Worm (Caenorhabditis elegans) whole organism, L4 larva: Measurements from ENCODE around the gene nspc-1.

Experiments used
- ces-1 ChIP-seq: fragments of 150-350 bp; sonication (generic microtip); optimal IDR thresholded peaks from 4 replicates; lab custom pipeline; 2014; ENCODE audit warnings: missing biosample characterization, missing genetic modification reagents, missing genetic modification characterization
- dpl-1 ChIP-seq: fragments of 150-350 bp; optimal IDR thresholded peaks from 2 replicates; lab custom pipeline; 2014; ENCODE audit warnings: missing biosample characterization, missing genetic modification reagents, missing genetic modification characterization
- mep-1 ChIP-seq: fragments of 150-350 bp; sonication (generic microtip); optimal IDR thresholded peaks from 3 replicates; lab custom pipeline; 2014; ENCODE audit warnings: missing biosample characterization, missing genetic modification characterization
- set-16 ChIP-seq: fragments of 200-800 bp; sonication (Bioruptor generic); IDR thresholded peaks from 2 replicates; pipeline ENCODE4 v1.3.6; 2022; ENCODE audit warnings: missing genetic modification reagents, missing genetic modification characterization, missing compliant biosample characterization
- unc-62 ChIP-seq, 3 experiments: fragments of 150-350 bp in 1 of 3; sonication (generic microtip); optimal IDR thresholded peaks in 2 of 3; peaks in 1 of 3; 1 replicate in 1 of 3; 2 replicates in 2 of 3; lab custom pipeline; 2014 to 2017; ENCODE audit warnings: missing biosample characterization in 3 of 3, missing genetic modification characterization in 3 of 3, missing genetic modification reagents in 3 of 3, missing genotype in 1 of 3

- TF ChIP-seq ces-1 (GFP tag; lab: Kevin White, UChicago) (no peak), dpl-1 (GFP tag; lab: Kevin White, UChicago) (no peak), unc-62 (GFP tag; optimal IDR thresholded peaks at IDR 0.05 in 1 of 2; lab: Kevin White, UChicago) (no peak), unc-62 (tag; optimal IDR thresholded peaks at IDR 0.05; lab: Kevin White, UChicago) (no peak), set-16 (GFP tag; lab: Robert Waterston, UW) (no peak), mep-1 (tag; lab: Kevin White, UChicago) (no peak)
Measured at ce11 chrX:8569159-8569558, 34.3 kb upstream of the nspc-1 start.
